Fruit fly (Drosophila melanogaster): ENCODE results near the gene CG5916.

CG5916 gene

dm6 chr3R:16097661-16098329, 49.0 kb upstream of the CG5916 start (continued):
- TF ChIP-seq CG8119 (GFP tag; IDR thresholded peaks at IDR 0.05), result peak; percentile 97
- peak; percentile 99 for TF ChIP-seq OdsH (GFP tag; optimal IDR thresholded peaks at IDR 0.05)
- peak; percentile 99 for TF ChIP-seq net (GFP tag; optimal IDR thresholded peaks at IDR 0.05)
- TF ChIP-seq CG10669 (GFP tag; optimal IDR thresholded peaks at IDR 0.05), result peak; percentile 99
- peak; percentile 99 for TF ChIP-seq acj6 (GFP tag; optimal IDR thresholded peaks at IDR 0.05)
- TF ChIP-seq CG4318 (GFP tag; optimal IDR thresholded peaks at IDR 0.05), result peak; percentile 96
- peak; percentile 98 for TF ChIP-seq CG34406 (GFP tag; optimal IDR thresholded peaks at IDR 0.05)
- TF ChIP-seq lz (GFP tag; optimal IDR thresholded peaks at IDR 0.05), result peak; percentile 99
- TF ChIP-seq CG6808 (GFP tag; optimal IDR thresholded peaks at IDR 0.05), result peak; percentile 97
- TF ChIP-seq pdm3 (GFP tag; optimal IDR thresholded peaks at IDR 0.05), result peak; percentile 99
- TF ChIP-seq ss (GFP tag; optimal IDR thresholded peaks at IDR 0.05), result peak; percentile 97 to 98
- TF ChIP-seq Sox102F (GFP tag; optimal IDR thresholded peaks at IDR 0.05), result peak; percentile 99
- TF ChIP-seq Eip78C (GFP tag), result peak; percentile 100
- TF ChIP-seq cyc (GFP tag; optimal IDR thresholded peaks at IDR 0.05), result peak; percentile 99
- peak; percentile 95 for TF ChIP-seq Blimp-1 (GFP tag; optimal IDR thresholded peaks at IDR 0.05)
- peak; percentile 99 for TF ChIP-seq esn (GFP tag; optimal IDR thresholded peaks at IDR 0.05)
- TF ChIP-seq salr (GFP tag; optimal IDR thresholded peaks at IDR 0.05), result peak; percentile 96 to 98
- peak; percentile 98 for TF ChIP-seq spab (GFP tag; optimal IDR thresholded peaks at IDR 0.05)

dm6 chr3R:16098333-16099267, 48.2 kb upstream of the CG5916 start, which contains the start of the genes Mhcl and Akt:
TSS of gene Mhcl (minus strand) at chr3R:16098761.
TSS of gene Akt (plus strand) at chr3R:16099228.
- TF ChIP-seq CG15336 (GFP tag; IDR thresholded peaks at IDR 0.05) (peak; percentile 32; the same call in 1 of the 2 replicates), Smox (GFP tag; optimal IDR thresholded peaks at IDR 0.05) (peak; percentile 29), Eip78C (GFP tag) (peak; percentile 63), CG31627 (GFP tag; optimal IDR thresholded peaks at IDR 0.05) (peak; percentile 22), CG16779 (tag; optimal IDR thresholded peaks at IDR 0.05) (no peak), Hr39 (GFP tag; optimal IDR thresholded peaks at IDR 0.05) (peak; percentile 24), achi (GFP tag; optimal IDR thresholded peaks at IDR 0.05) (no peak), pdm3 (GFP tag; optimal IDR thresholded peaks at IDR 0.05) (peak; percentile 32), Blimp-1 (GFP tag; optimal IDR thresholded peaks at IDR 0.05) (peak; percentile 35), Sox102F (GFP tag; optimal IDR thresholded peaks at IDR 0.05) (no peak), CG9139 (GFP tag; optimal IDR thresholded peaks at IDR 0.05) (peak; percentile 23), cyc (GFP tag; optimal IDR thresholded peaks at IDR 0.05) (peak; percentile 33), CG7368 (GFP tag; optimal IDR thresholded peaks at IDR 0.05) (no peak), ss (GFP tag; optimal IDR thresholded peaks at IDR 0.05) (peak; percentile 6 to 10), Gug (GFP tag; IDR thresholded peaks at IDR 0.05) (no peak), CG10631 (GFP tag; optimal IDR thresholded peaks at IDR 0.05) (peak; percentile 10), acj6 (GFP tag; optimal IDR thresholded peaks at IDR 0.05) (no peak), CG6792 (GFP tag; optimal IDR thresholded peaks at IDR 0.05) (no peak), fkh (GFP tag; optimal IDR thresholded peaks at IDR 0.05) (peak; percentile 72), CG6276 (GFP tag; optimal IDR thresholded peaks at IDR 0.05) (peak; percentile 1), CG8119 (GFP tag; IDR thresholded peaks at IDR 0.05) (0 out of 3 replicates have a peak, but pooled peaks have one; percentile 26), fd85E (GFP tag; optimal IDR thresholded peaks at IDR 0.05) (no peak), dac (GFP tag; optimal IDR thresholded peaks at IDR 0.05) (no peak), eg (GFP tag; IDR thresholded peaks at IDR 0.05) (peak; percentile 37; the same call in 1 of the 3 replicates)
